Fruit fly (Drosophila melanogaster): ENCODE measurements around the gene cl.

DNA sequence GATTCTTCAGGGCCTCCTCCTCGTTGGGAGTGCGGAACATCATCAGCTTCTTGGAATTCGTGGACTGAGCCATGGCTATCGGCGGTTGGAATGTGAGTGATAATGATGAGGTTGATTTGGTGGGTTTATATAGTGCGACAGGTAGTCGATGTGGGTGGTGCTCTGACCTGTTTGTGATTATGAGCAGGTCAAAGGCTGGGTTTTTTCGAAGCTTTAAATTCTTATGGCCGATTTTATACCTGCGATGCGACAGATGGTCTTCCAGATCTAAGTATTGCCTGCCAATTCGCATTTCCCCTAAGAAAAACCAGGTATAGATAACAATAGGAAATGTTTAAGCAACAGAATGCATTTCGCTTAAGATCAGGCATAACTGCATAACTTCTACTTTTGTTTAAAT, 30.8 kb downstream of the cl start, which contains the start of gene CG14014:
- TF ChIP-seq CG6276 (GFP tag; optimal IDR thresholded peaks at IDR 0.05), result no peak
- no peak for TF ChIP-seq CG9139 (GFP tag; optimal IDR thresholded peaks at IDR 0.05)
- TF ChIP-seq CG8319 (GFP tag; optimal IDR thresholded peaks at IDR 0.05), result no peak

All from whole organism, prepupa.